Worm (Caenorhabditis elegans): Measurements from ENCODE around the gene F25B3.5.
A peak's percentile ranks its signal among the peaks of the same experiment; 100 is the strongest.

Gene F25B3.5

DNA sequence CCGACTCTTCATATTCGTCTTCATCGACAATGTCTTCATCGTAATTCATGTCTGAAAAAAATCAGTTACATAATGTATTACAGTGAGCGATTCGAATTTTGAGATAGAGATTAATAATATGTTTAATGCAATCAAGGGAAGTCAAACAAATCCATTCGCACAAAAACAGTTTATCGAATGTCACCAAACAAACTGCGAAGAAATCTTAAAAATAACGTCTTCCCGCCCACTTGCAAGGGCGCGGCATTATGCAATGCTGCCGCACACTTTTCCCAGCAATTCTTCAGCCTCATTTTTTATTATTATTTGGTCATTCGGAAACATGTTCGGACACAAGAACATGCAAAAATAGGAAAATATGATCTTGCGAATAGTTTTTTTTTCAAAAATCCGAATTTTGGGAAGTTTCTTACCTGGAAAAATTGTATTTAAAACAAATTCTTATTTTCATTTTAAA lies 25.9 kb downstream of the F25B3.5 start, which contains the start of gene mdf-1 (continued):
- TF ChIP-seq ceh-34 (tag; optimal IDR thresholded peaks at IDR 0.05), result peak; percentile 14

DNA sequence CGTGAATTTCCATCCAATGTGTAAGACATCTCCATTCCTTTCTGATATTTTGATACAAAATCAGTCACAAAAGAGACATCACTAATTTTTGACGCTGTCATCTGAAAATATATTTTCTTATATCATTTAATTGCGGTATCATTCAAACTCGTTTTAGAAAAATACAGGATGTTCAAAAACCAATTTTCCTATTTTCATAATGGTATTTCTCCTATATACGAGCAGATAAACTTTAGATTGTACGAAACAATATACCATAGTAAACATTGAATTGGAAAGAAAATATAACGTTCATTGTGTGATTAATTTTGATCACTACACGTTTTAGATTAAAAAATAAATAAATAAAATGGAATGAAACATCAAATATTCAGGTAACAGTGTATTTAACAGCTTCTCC lies 28.6 kb downstream of the F25B3.5 start, which contains the start of gene C50F4.16:
TSS of gene C50F4.16 (minus strand) at position 101 of the 400 bp plus-strand sequence.
- no peak for TF ChIP-seq ttx-3 (tag; optimal IDR thresholded peaks at IDR 0.05)
- no peak for TF ChIP-seq hlh-6 (tag; optimal IDR thresholded peaks at IDR 0.05)
- TF ChIP-seq npax-4 (tag; optimal IDR thresholded peaks at IDR 0.05), result no peak
- TF ChIP-seq pha-2 (tag; optimal IDR thresholded peaks at IDR 0.05), result no peak
- TF ChIP-seq dve-1 (tag; optimal IDR thresholded peaks at IDR 0.05), result no peak
- TF ChIP-seq hlh-15 (tag; optimal IDR thresholded peaks at IDR 0.05), result no peak
- no peak for TF ChIP-seq mec-3 (tag; optimal IDR thresholded peaks at IDR 0.05; ENCODE audit: borderline replicate concordance)
- no peak for TF ChIP-seq syd-9 (tag; optimal IDR thresholded peaks at IDR 0.05)
- TF ChIP-seq pros-1 (tag; optimal IDR thresholded peaks at IDR 0.05), result no peak
- no peak for TF ChIP-seq sox-2 (GFP tag; IDR thresholded peaks at IDR 0.05)
- TF ChIP-seq pqm-1 (tag; optimal IDR thresholded peaks at IDR 0.05), result no peak
- TF ChIP-seq hlh-30 (tag; optimal IDR thresholded peaks at IDR 0.05; ENCODE audit: insufficient read depth), result no peak
- no peak for TF ChIP-seq C08G9.2 (tag; optimal IDR thresholded peaks at IDR 0.05)
- no peak for TF ChIP-seq unc-55 (GFP tag; optimal IDR thresholded peaks at IDR 0.05)
- no peak for TF ChIP-seq unc-42 (tag; optimal IDR thresholded peaks at IDR 0.05)
- no peak for TF ChIP-seq ets-4 (tag; optimal IDR thresholded peaks at IDR 0.05)
- no peak for TF ChIP-seq nfya-1 (tag; optimal IDR thresholded peaks at IDR 0.05)
- no peak for TF ChIP-seq ztf-16 (tag; optimal IDR thresholded peaks at IDR 0.05)
- no peak for TF ChIP-seq pax-1 (tag; optimal IDR thresholded peaks at IDR 0.05)
- no peak for TF ChIP-seq nhr-232 (tag; optimal IDR thresholded peaks at IDR 0.05)

DNA sequence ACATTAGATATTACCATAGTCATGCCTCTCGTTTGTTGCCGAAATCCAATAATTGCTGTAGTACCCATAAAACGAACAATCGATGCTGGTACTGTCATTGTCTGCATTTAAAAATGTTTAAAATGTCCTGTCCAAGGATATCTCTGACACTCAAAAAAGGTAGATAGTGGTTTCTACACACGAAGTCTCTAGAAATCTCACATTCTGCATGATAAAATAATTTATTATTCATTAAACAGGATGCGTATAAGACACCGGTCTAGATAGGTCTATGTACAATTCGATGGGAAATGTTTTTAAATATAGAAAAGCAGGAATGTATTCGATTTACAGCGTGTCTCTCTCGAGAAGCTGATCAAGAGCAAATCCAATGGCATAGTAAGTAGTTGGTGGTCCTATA lies 30.5 kb downstream of the F25B3.5 start, which contains the start of gene C50F4.12:
TSS of gene C50F4.12 (minus strand) at position 101 of the 400 bp plus-strand sequence.
- TF ChIP-seq mec-3 (tag; optimal IDR thresholded peaks at IDR 0.05; ENCODE audit: borderline replicate concordance), result no peak
- TF ChIP-seq ama-1 (optimal IDR thresholded peaks at IDR 0.05), result no peak
- no peak for TF ChIP-seq ceh-9 (tag; optimal IDR thresholded peaks at IDR 0.05)
- no peak for TF ChIP-seq ceh-18 (tag; optimal IDR thresholded peaks at IDR 0.05)
- no peak for TF ChIP-seq odd-2 (tag; optimal IDR thresholded peaks at IDR 0.05)
- no peak for TF ChIP-seq lin-11 (tag; optimal IDR thresholded peaks at IDR 0.05)
- TF ChIP-seq zip-5 (tag; optimal IDR thresholded peaks at IDR 0.05), result no peak
- no peak for TF ChIP-seq ceh-31 (tag; optimal IDR thresholded peaks at IDR 0.05)
- TF ChIP-seq madf-2 (tag; optimal IDR thresholded peaks at IDR 0.05), result no peak
- TF ChIP-seq unc-86 (tag; optimal IDR thresholded peaks at IDR 0.05), result no peak
- no peak for TF ChIP-seq tbx-2 (tag; optimal IDR thresholded peaks at IDR 0.05)
- TF ChIP-seq ceh-24 (tag; optimal IDR thresholded peaks at IDR 0.05), result no peak
- TF ChIP-seq lim-6 (tag; optimal IDR thresholded peaks at IDR 0.05), result no peak
- no peak for TF ChIP-seq eyg-1 (tag; optimal IDR thresholded peaks at IDR 0.05)
- no peak for TF ChIP-seq fkh-6 (tag; optimal IDR thresholded peaks at IDR 0.05)

DNA sequence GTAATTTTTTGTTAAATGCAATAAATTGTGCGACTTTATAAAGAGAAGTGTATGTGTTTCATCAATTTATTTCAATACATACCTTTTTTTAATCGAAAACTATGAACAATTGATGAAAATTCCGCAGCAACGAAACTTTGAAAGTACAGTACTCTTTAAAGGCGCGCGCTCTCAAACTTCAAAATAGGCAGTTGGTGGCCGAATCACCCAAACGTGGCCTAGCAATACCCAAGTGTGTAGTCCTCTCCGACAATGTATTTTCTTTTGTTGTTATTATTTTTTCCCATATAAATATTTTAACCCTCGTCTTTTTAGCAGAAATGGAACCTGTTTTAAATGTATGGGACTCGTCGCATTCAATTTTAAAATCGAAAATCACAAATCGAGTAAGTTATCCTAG lies 33.6 kb downstream of the F25B3.5 start, which contains the start of gene C50F4.4:
TSS of gene C50F4.4 (plus strand) at position 267 of the 400 bp plus-strand sequence.
- TF ChIP-seq sox-2 (GFP tag; IDR thresholded peaks at IDR 0.05) (no peak), hlh-8 (tag; optimal IDR thresholded peaks at IDR 0.05) (peak; percentile 22), ama-1 (optimal IDR thresholded peaks at IDR 0.05) (no peak), gmeb-2 (tag; optimal IDR thresholded peaks at IDR 0.05) (no peak), ztf-16 (tag; optimal IDR thresholded peaks at IDR 0.05) (no peak), ceh-2 (tag; optimal IDR thresholded peaks at IDR 0.05) (peak; percentile 46), C08G9.2 (tag; optimal IDR thresholded peaks at IDR 0.05) (peak; percentile 73), ttx-3 (tag; optimal IDR thresholded peaks at IDR 0.05) (no peak), odd-2 (tag; optimal IDR thresholded peaks at IDR 0.05) (no peak), T23F11.4 (GFP tag; optimal IDR thresholded peaks at IDR 0.05) (no peak), dmd-4 (tag; optimal IDR thresholded peaks at IDR 0.05; ENCODE audit: borderline replicate concordance) (no peak), ceh-31 (tag; optimal IDR thresholded peaks at IDR 0.05) (peak; percentile 56), elt-2 (tag; optimal IDR thresholded peaks at IDR 0.05) (no peak), tbx-2 (tag; optimal IDR thresholded peaks at IDR 0.05) (peak; percentile 51), ets-4 (tag; optimal IDR thresholded peaks at IDR 0.05) (peak; percentile 47), syd-9 (tag; optimal IDR thresholded peaks at IDR 0.05) (no peak), tbx-7 (tag; optimal IDR thresholded peaks at IDR 0.05) (peak; percentile 23), hlh-6 (tag; optimal IDR thresholded peaks at IDR 0.05) (no peak), ceh-9 (tag; optimal IDR thresholded peaks at IDR 0.05) (no peak)
